Fruit fly (Drosophila melanogaster): ENCODE measurements around the gene CG17754.

The CG17754 gene

DNA sequence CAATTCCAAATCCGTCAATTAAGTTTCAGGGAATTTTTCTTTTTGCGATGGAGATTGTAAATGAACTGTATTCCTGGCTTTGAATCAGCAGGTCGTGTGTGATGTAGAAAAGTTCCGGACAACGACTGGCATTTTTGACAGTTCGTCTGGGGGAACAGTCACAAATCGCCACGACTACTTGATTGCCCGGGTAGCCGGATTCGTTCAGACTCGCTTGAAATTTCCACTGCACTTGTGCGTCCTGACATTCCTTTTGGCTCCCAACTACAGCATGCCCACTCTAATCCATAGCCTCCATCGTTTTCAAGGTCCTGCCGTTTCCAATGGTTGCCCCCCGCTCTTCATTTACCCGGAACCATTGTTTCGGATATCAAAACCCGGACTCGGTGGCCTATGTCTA lies 19.6 kb downstream of the CG17754 start, which contains the start of gene CG17440:
Gene CG17440 (minus strand): TSS at position 101 of the 400 bp plus-strand sequence.
- TF ChIP-seq h (optimal IDR thresholded peaks at IDR 0.05), result no peak

DNA sequence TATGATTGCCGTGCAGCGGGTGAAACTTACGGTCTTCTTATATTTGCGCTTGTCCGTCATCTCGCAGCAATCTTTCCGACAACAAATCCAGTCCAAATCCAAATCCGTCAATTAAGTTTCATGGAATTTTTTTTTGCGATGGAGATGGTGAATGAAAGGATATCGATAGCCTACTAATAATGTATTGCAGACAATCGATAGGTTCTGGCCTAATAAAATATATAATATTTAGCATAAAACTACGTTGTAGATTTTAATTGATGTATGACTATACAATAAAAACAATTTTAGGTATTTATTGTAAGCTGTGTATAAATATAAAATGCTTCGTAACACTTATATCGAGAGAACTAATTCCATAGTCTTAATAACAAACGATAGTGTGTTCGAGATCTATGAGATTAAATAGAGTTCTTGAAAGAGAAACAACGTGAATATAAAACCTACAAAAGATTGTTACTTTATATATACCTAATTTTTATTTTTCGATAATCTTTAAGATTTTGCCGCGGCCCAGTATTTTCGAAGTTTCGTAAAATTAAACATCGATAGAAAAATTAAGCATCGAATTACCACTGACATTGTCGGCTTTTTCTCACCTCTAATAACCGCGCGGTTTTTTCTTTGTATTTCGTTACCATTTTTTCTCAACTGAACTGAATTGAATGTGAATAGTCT lies 22.7 kb downstream of the CG17754 start, which contains the start of the genes Cfp1 and Aladin:
Gene Cfp1 (minus strand): TSS at position 131 of the 678 bp plus-strand sequence.
Gene Aladin (plus strand): TSS at position 584 of the 678 bp plus-strand sequence.
- no peak for TF ChIP-seq ttk (optimal IDR thresholded peaks at IDR 0.05)
- TF ChIP-seq Myc (optimal IDR thresholded peaks at IDR 0.05), result no peak
- no peak for TF ChIP-seq Sin3A (optimal IDR thresholded peaks at IDR 0.05)
- no peak for TF ChIP-seq psq (optimal IDR thresholded peaks at IDR 0.05)
- TF ChIP-seq insv (optimal IDR thresholded peaks at IDR 0.05), result no peak
- no peak for TF ChIP-seq h (optimal IDR thresholded peaks at IDR 0.05)

DNA sequence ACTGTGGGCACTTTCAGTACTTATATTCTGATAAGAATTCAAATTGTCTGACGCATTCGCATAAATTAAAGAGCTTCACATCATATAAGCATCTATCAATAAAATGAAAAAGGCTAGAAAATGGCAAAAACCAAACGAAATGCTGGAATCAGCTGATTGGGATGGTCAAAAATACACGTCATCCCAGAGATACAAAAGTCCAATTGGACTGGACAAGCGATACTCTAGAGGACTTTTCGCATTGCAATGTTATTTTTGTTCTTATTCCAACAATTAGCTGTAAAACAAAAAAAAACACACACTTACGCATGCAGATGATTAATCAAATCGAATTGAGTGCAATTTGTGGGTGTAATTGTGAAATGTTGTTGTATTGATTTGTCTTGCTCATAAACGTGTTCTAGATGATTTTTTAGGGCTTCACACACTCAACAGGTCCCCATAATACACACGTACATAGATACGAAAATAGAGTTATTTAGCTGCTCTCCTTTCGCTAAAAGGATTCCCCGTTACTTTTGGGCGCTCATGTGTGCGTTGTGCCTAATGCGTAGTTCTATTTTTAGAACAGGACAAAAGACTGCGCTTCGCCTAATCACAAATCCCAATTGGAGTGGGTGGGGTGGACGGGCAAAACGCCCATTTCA lies 31.9 kb downstream of the CG17754 start:
- TF ChIP-seq psq (optimal IDR thresholded peaks at IDR 0.05) (no peak), Myc (optimal IDR thresholded peaks at IDR 0.05) (no peak), Sin3A (optimal IDR thresholded peaks at IDR 0.05) (no peak), insv (optimal IDR thresholded peaks at IDR 0.05) (no peak)

DNA sequence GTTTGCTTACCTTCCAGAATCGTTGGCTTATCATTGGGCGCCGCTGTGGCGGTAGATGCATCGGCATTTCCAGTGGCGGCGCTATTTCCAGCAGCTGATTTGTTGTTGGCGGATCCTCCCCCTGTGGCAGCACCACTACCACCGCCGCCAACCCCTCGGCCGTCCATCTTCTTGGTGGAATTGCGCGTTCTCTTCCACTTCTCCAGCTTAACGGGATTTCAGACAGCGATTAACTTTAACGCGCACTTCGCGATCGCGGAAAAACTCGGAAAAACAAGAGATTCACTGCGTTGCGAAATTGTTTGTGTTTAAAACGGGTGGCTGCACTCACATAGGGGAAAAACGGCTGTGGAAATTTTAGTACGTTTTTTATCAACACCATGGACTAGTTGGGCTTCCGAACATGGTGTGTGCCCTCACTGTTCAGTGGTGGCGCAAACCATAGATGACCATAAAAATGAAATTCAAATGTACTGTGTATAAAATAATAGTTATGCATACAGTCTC lies 32.6 kb downstream of the CG17754 start, which contains the start of gene c11.1:
Gene c11.1 (minus strand): TSS at position 335 of the 507 bp plus-strand sequence.
- TF ChIP-seq psq (optimal IDR thresholded peaks at IDR 0.05), result no peak
- TF ChIP-seq ttk (optimal IDR thresholded peaks at IDR 0.05), result no peak
- no peak for TF ChIP-seq insv (optimal IDR thresholded peaks at IDR 0.05)
- TF ChIP-seq Myc (optimal IDR thresholded peaks at IDR 0.05), result no peak
- TF ChIP-seq Sin3A (optimal IDR thresholded peaks at IDR 0.05), result no peak
- TF ChIP-seq h (optimal IDR thresholded peaks at IDR 0.05), result no peak

DNA sequence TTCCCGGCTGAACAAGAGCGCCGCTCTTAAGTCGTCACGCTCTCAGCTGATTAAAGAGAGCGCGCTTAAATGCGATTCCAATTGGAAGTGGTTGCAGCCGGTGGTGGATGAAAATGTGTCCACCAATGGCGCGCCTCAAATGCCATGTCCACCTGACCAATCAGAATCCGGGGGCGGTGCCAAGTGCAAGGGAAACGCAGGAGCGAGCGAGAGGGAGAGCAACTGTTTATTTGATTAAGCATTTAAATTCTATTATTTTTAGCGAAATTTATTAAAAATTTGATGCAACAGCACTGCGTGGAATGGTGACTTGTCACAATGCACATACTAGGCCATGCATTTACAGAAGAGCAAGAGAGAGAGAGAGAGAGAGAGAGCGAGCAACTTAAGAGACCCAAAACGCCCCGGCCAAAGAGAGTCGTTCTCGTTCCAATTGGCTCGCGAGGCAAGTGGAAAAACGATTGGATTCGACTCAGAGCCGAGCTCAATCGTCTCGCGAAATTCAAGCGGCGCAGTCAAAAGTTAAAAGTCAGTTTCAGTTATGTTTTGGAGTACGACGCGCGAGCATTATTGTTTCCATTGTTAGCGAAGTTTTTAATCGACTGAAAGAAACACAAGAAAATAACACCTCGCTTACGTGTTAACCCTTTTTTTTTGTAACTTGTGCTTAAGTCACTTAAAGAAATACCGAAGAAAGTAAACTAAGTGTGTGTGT lies 34.0 kb downstream of the CG17754 start, which contains the start of gene lz:
Gene lz (plus strand): TSS at position 626 of the 715 bp plus-strand sequence.
- TF ChIP-seq Sin3A (optimal IDR thresholded peaks at IDR 0.05) (no peak), h (optimal IDR thresholded peaks at IDR 0.05) (no peak), insv (optimal IDR thresholded peaks at IDR 0.05) (no peak), Myc (optimal IDR thresholded peaks at IDR 0.05) (no peak), ttk (optimal IDR thresholded peaks at IDR 0.05) (no peak)

DNA sequence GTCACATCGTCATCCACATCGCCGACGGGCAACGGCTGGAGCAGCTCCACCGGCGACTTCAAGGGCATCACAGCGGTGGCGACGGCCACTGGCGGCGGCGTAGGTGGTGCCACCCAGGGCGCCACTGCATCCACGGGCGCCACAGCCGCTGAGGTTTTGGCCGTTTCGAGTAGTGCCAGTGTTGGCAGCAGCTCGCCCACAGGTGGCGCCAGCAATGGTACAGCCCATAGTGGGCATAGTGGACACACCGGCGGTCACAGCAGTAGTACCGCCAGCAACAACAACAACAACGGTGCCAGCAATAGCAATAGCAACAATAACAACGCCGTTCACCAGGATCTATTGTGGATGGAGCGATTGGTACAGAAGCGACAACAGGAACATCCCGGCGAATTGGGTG lies 36.2 kb downstream of the CG17754 start:
- TF ChIP-seq h (optimal IDR thresholded peaks at IDR 0.05), result no peak
- no peak for TF ChIP-seq insv (optimal IDR thresholded peaks at IDR 0.05)
- no peak for TF ChIP-seq Myc (optimal IDR thresholded peaks at IDR 0.05)
- TF ChIP-seq ttk (optimal IDR thresholded peaks at IDR 0.05), result no peak
- TF ChIP-seq Sin3A (optimal IDR thresholded peaks at IDR 0.05), result no peak
- no peak for TF ChIP-seq psq (optimal IDR thresholded peaks at IDR 0.05)

DNA sequence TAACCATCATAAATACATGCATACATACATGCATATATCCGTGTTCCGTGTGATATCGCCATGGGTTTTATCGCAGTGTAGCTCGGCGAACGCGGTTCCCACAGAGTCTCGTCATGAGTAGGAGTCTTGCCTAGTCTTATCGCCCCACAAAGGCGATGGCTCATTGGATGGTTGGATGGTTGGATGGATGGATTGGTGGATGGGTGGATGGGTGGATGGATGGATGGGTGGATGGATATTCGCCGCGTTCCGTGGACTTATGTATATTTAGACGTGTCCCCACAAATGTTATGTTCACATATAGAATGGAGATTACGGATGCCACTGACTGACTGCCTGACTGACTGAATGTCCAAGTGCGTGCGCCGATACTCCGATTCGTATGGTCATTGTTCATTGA lies 41.0 kb downstream of the CG17754 start:
- TF ChIP-seq psq (optimal IDR thresholded peaks at IDR 0.05) (no peak), Sin3A (optimal IDR thresholded peaks at IDR 0.05) (no peak), ttk (optimal IDR thresholded peaks at IDR 0.05) (no peak), h (optimal IDR thresholded peaks at IDR 0.05) (no peak), insv (optimal IDR thresholded peaks at IDR 0.05) (no peak), Myc (optimal IDR thresholded peaks at IDR 0.05) (no peak)

DNA sequence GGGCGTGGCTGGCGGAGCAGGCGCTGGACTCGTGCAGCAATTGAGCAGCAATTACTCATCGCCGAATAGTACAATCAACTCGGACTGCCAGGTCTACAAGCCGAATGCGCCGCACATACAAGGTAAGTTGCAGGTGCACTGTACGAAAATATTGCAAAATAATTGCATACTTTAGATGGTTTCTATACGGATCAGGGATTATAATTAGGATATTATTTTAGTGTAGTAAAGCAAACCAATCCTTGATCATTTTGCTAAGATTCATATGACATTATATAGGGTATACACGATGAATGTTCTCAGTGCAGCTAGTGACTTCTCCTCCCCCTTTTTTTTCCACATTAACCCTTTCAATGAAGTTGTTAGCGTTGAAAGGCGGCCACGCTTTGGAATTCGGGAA lies 45.3 kb downstream of the CG17754 start:
- no peak for TF ChIP-seq psq (optimal IDR thresholded peaks at IDR 0.05)
- TF ChIP-seq ttk (optimal IDR thresholded peaks at IDR 0.05), result no peak
- TF ChIP-seq Sin3A (optimal IDR thresholded peaks at IDR 0.05), result no peak

DNA sequence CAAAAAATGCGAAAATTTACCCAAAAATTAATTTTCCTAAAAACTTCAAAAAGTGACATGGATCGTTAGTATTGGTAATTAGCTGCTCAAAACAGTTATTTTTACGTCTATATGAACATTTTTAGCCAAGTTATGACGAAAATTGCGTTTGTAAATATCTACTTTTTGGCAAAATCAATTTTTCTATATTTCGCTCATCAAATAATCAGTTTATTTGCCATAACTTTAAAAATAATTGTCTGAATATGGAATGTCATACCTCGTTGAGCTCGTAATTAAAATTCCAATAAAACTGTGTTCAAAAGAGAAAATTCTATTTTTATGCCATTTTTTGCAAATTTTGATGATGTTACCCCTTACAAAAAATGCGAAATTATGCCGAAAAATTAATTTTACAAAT lies 46.3 kb downstream of the CG17754 start:
- TF ChIP-seq psq (optimal IDR thresholded peaks at IDR 0.05) (no peak), Myc (optimal IDR thresholded peaks at IDR 0.05) (no peak), ttk (optimal IDR thresholded peaks at IDR 0.05) (no peak), h (optimal IDR thresholded peaks at IDR 0.05) (no peak), insv (optimal IDR thresholded peaks at IDR 0.05) (no peak), Sin3A (optimal IDR thresholded peaks at IDR 0.05) (no peak)

DNA sequence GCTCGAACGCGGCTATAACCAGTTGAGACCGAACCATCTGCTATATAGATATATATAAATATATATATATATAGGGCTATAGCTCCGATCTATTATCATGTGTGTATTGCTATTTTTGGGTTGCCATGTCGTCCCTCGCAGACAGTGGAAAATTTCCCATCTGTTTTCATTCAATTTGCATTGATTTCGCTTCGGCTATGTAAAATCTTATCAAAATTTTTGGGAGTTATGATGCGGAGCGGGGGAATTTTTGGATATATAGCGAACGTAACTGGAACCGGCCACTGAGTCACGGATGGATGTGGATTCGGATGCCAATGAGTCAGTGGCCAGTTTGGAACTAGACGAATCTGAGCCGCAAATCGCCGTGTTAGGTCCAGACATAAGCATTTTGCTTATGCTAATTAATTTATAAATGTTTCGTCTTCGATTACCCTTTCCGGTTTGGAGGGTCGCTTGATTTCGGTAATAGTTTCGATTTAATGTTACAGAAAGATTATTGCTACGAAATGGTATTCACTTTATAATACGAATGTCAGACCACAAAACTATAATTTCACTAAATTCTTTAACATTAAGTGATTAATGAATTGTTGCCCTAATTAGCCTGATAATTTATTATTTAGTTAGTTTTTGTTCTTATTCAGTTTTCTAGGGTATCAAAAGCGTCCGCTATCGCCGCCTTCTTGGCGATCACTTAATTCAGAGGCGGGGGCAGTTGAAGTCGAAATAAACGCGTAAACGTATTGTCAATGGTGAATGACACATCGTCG lies 47.6 kb downstream of the CG17754 start:
- TF ChIP-seq ttk (optimal IDR thresholded peaks at IDR 0.05) (no peak), Sin3A (optimal IDR thresholded peaks at IDR 0.05) (no peak), Myc (optimal IDR thresholded peaks at IDR 0.05) (no peak), h (optimal IDR thresholded peaks at IDR 0.05) (no peak)

All from Kc167 (cell line).